Fruit fly (Drosophila melanogaster) whole organism, embryonic: Measurements from ENCODE around the gene lectin-24A.

ENCODE experiments used
- BEAF-32 ChIP-seq: fragments of 200-800 bp; sonication (Bioruptor generic); optimal IDR thresholded peaks from 3 replicates; lab custom pipeline; 2017; ENCODE audit warnings: missing biosample characterization, missing genetic modification characterization, mild to moderate bottlenecking, moderate library complexity, missing genetic modification reagents
- BtbVII ChIP-seq: fragments of 200-800 bp; sonication (Bioruptor generic); optimal IDR thresholded peaks from 3 replicates; lab custom pipeline; 2017; ENCODE audit warnings: missing biosample characterization, mild to moderate bottlenecking, missing genetic modification characterization
- CG10565 ChIP-seq: fragments of 200-800 bp; sonication (Bioruptor generic); optimal IDR thresholded peaks from 3 replicates; lab custom pipeline; 2016; ENCODE audit warnings: missing biosample characterization, mild to moderate bottlenecking, missing genetic modification characterization
- CG11504 ChIP-seq: fragments of 200-800 bp; sonication (Bioruptor generic); optimal IDR thresholded peaks from 3 replicates; lab custom pipeline; 2019; ENCODE audit warnings: missing biosample characterization, mild to moderate bottlenecking, missing genetic modification characterization, moderate library complexity
- CG12744 ChIP-seq: fragments of 200-800 bp; sonication (Bioruptor generic); optimal IDR thresholded peaks from 2 replicates; lab custom pipeline; 2016; ENCODE audit warnings: missing biosample characterization, missing genetic modification characterization
- CG13894 ChIP-seq: fragments of 200-800 bp; sonication (Bioruptor generic); optimal IDR thresholded peaks from 3 replicates; lab custom pipeline; 2018; ENCODE audit warnings: missing biosample characterization, mild to moderate bottlenecking, missing genetic modification characterization, moderate library complexity
- CG15011 ChIP-seq: fragments of 200-800 bp; sonication (Bioruptor generic); optimal IDR thresholded peaks from 3 replicates; lab custom pipeline; 2018; ENCODE audit warnings: missing biosample characterization, mild to moderate bottlenecking, missing genetic modification characterization
- CG15073 ChIP-seq: fragments of 200-800 bp; sonication (Bioruptor generic); optimal IDR thresholded peaks from 2 replicates; lab custom pipeline; 2016; ENCODE audit warnings: missing biosample characterization, missing genetic modification characterization
- CG15479 ChIP-seq: fragments of 200-800 bp; sonication (Bioruptor generic); optimal IDR thresholded peaks from 3 replicates; lab custom pipeline; 2019; ENCODE audit warnings: missing biosample characterization, mild to moderate bottlenecking, missing genetic modification characterization, moderate library complexity
- CG1602 ChIP-seq: fragments of 200-800 bp; sonication (Bioruptor generic); optimal IDR thresholded peaks from 3 replicates; lab custom pipeline; 2016; ENCODE audit warnings: missing biosample characterization, missing genetic modification characterization
- CG2120 ChIP-seq: fragments of 200-800 bp; sonication (Bioruptor generic); optimal IDR thresholded peaks from 3 replicates; lab custom pipeline; 2016; ENCODE audit warnings: missing biosample characterization, missing genetic modification characterization
- CG2129 ChIP-seq: fragments of 200-800 bp; sonication (Bioruptor generic); IDR thresholded peaks from 2 replicates; pipeline ENCODE4 v1.3.6; 2022; ENCODE audit warnings: missing biosample characterization, missing genetic modification characterization; ENCODE audit not compliant: partially characterized antibody
- CG2678 ChIP-seq: fragments of 200-800 bp; sonication (Bioruptor generic); optimal IDR thresholded peaks from 3 replicates; lab custom pipeline; 2019; ENCODE audit warnings: missing biosample characterization, mild to moderate bottlenecking, missing genetic modification characterization, moderate library complexity
- CG2875 ChIP-seq: fragments of 200-800 bp; sonication (Bioruptor generic); optimal IDR thresholded peaks from 2 replicates; lab custom pipeline; 2017; ENCODE audit warnings: missing biosample characterization, mild to moderate bottlenecking, missing genetic modification characterization, missing genetic modification reagents
- CG32772 ChIP-seq: fragments of 200-800 bp; sonication (Bioruptor generic); IDR thresholded peaks from 2 replicates; pipeline ENCODE4 v1.3.6; 2022; ENCODE audit warnings: missing biosample characterization, missing genetic modification characterization
- CG4328 ChIP-seq: fragments of 200-800 bp; sonication (Bioruptor generic); optimal IDR thresholded peaks from 3 replicates; lab custom pipeline; 2017; ENCODE audit warnings: missing biosample characterization, missing genetic modification reagents, missing genetic modification characterization
- CG4404 ChIP-seq: fragments of 200-800 bp; sonication (Bioruptor generic); IDR thresholded peaks from 2 replicates; pipeline ENCODE4 v1.3.6; 2022; ENCODE audit warnings: missing biosample characterization, missing genetic modification characterization
- CG7271 ChIP-seq: fragments of 200-800 bp; sonication (Bioruptor generic); optimal IDR thresholded peaks from 2 replicates; lab custom pipeline; 2018; ENCODE audit warnings: missing biosample characterization, mild to moderate bottlenecking, missing genetic modification characterization, moderate library complexity
- CG7745 ChIP-seq: fragments of 200-800 bp; sonication (Bioruptor generic); optimal IDR thresholded peaks from 2 replicates; lab custom pipeline; 2018; ENCODE audit warnings: missing biosample characterization, mild to moderate bottlenecking, missing genetic modification characterization, moderate library complexity
- CG7839 ChIP-seq: fragments of 200-800 bp; sonication (Bioruptor generic); optimal IDR thresholded peaks from 3 replicates; lab custom pipeline; 2018; ENCODE audit warnings: missing biosample characterization, mild to moderate bottlenecking, missing genetic modification characterization, moderate library complexity
- CG7987 ChIP-seq: fragments of 200-800 bp; sonication (Bioruptor generic); optimal IDR thresholded peaks from 2 replicates; lab custom pipeline; 2018; ENCODE audit warnings: missing biosample characterization, mild to moderate bottlenecking, missing genetic modification characterization, moderate library complexity
- CG8089 ChIP-seq: fragments of 200-800 bp; sonication (Bioruptor generic); optimal IDR thresholded peaks from 3 replicates; lab custom pipeline; 2016; ENCODE audit warnings: missing biosample characterization, missing genetic modification characterization
- Elba2 ChIP-seq: fragments of 200-800 bp; sonication (Bioruptor generic); optimal IDR thresholded peaks from 3 replicates; lab custom pipeline; 2016; ENCODE audit warnings: missing biosample characterization, missing genetic modification characterization
- Gug ChIP-seq: fragments of 200-800 bp; sonication (Bioruptor generic); IDR thresholded peaks from 4 replicates; pipeline ENCODE4 v1.3.6; 2022; ENCODE audit warnings: missing biosample characterization, missing genetic modification characterization
- HLH3B ChIP-seq: fragments of 200-800 bp; sonication (Bioruptor generic); IDR thresholded peaks from 2 replicates; pipeline ENCODE4 v1.3.6; 2022; ENCODE audit warnings: missing biosample characterization, missing genetic modification characterization
- Hsf ChIP-seq: fragments of 200-800 bp; sonication (Bioruptor generic); optimal IDR thresholded peaks from 3 replicates; lab custom pipeline; 2016; ENCODE audit warnings: missing biosample characterization, missing genetic modification characterization
- Jarid2 ChIP-seq: fragments of 200-800 bp; sonication (Bioruptor generic); optimal IDR thresholded peaks from 3 replicates; lab custom pipeline; 2017; ENCODE audit warnings: mild to moderate bottlenecking, missing biosample characterization, missing genetic modification reagents, missing genetic modification characterization
- NFAT ChIP-seq: fragments of 200-800 bp; sonication (Bioruptor generic); IDR thresholded peaks from 2 replicates; pipeline ENCODE4 v1.3.6; 2022; ENCODE audit warnings: missing biosample characterization, missing genetic modification characterization
- Sry-δ ChIP-seq: fragments of 200-800 bp; sonication (Bioruptor generic); optimal IDR thresholded peaks from 2 replicates; lab custom pipeline; 2016; ENCODE audit warnings: missing biosample characterization, missing genetic modification characterization
- Tbp ChIP-seq: fragments of >200 bp; optimal IDR thresholded peaks from 2 replicates; lab custom pipeline; 2018; ENCODE audit warnings: missing biosample characterization, missing genetic modification characterization
- ash1 ChIP-seq: fragments of 200-800 bp; sonication (Bioruptor generic); optimal IDR thresholded peaks from 2 replicates; lab custom pipeline; 2018; ENCODE audit warnings: missing biosample characterization, mild to moderate bottlenecking, missing genetic modification characterization
- bcd ChIP-seq: fragments of 200-800 bp; sonication (Bioruptor generic); optimal IDR thresholded peaks from 2 replicates; lab custom pipeline; 2017; ENCODE audit warnings: missing biosample characterization, mild to moderate bottlenecking, missing genetic modification characterization
- caup ChIP-seq: fragments of 200-800 bp; sonication (Bioruptor generic); optimal IDR thresholded peaks from 3 replicates; lab custom pipeline; 2017; ENCODE audit warnings: missing biosample characterization, mild to moderate bottlenecking, missing genetic modification characterization, moderate library complexity; ENCODE audit not compliant: severe bottlenecking
- crc ChIP-seq: fragments of 200-800 bp; sonication (Bioruptor generic); optimal IDR thresholded peaks from 2 replicates; lab custom pipeline; 2016; ENCODE audit warnings: missing biosample characterization, missing genetic modification characterization
- dmrt11E ChIP-seq: fragments of 200-800 bp; sonication (Bioruptor generic); optimal IDR thresholded peaks from 3 replicates; lab custom pipeline; 2018; ENCODE audit warnings: missing biosample characterization, mild to moderate bottlenecking, missing genetic modification characterization, moderate library complexity
- dysf ChIP-seq: fragments of 200-800 bp; sonication (Bioruptor generic); IDR thresholded peaks from 3 replicates; pipeline ENCODE4 v1.3.6; 2022; ENCODE audit warnings: missing biosample characterization, missing genetic modification characterization
- ems ChIP-seq: fragments of 200-800 bp; sonication (Bioruptor generic); optimal IDR thresholded peaks from 3 replicates; lab custom pipeline; 2016; ENCODE audit warnings: missing biosample characterization, missing genetic modification characterization
- fd64A ChIP-seq: fragments of 200-800 bp; sonication (Bioruptor generic); optimal IDR thresholded peaks from 3 replicates; lab custom pipeline; 2018; ENCODE audit warnings: missing biosample characterization, mild to moderate bottlenecking, missing genetic modification characterization
- gcm2 ChIP-seq: fragments of 200-800 bp; sonication (Bioruptor generic); optimal IDR thresholded peaks from 2 replicates; lab custom pipeline; 2016; ENCODE audit warnings: missing biosample characterization, missing genetic modification characterization
- gsb-n ChIP-seq: fragments of 200-800 bp; sonication (Bioruptor generic); optimal IDR thresholded peaks from 3 replicates; lab custom pipeline; 2018; ENCODE audit warnings: missing biosample characterization, mild to moderate bottlenecking, missing genetic modification characterization
- her ChIP-seq: fragments of 200-800 bp; sonication (Bioruptor generic); optimal IDR thresholded peaks from 2 replicates; lab custom pipeline; 2016; ENCODE audit warnings: missing biosample characterization, missing genetic modification characterization
- kay ChIP-seq: fragments of 200-800 bp; sonication (Bioruptor generic); optimal IDR thresholded peaks from 2 replicates; lab custom pipeline; 2016; ENCODE audit warnings: missing biosample characterization, missing genetic modification characterization
- pb ChIP-seq: fragments of 200-800 bp; sonication (Bioruptor generic); optimal IDR thresholded peaks from 3 replicates; lab custom pipeline; 2016; ENCODE audit warnings: missing biosample characterization, missing genetic modification characterization
- sima ChIP-seq: fragments of 200-800 bp; sonication (Bioruptor generic); optimal IDR thresholded peaks from 2 replicates; lab custom pipeline; 2016; ENCODE audit warnings: missing biosample characterization, missing genetic modification characterization
- sr ChIP-seq: fragments of 200-800 bp; sonication (Bioruptor generic); IDR thresholded peaks from 3 replicates; pipeline ENCODE4 v1.3.6; 2022; ENCODE audit warnings: missing biosample characterization, missing genetic modification characterization
- ssp ChIP-seq: fragments of 200-800 bp; sonication (Bioruptor generic); IDR thresholded peaks from 2 replicates; pipeline ENCODE4 v1.3.6; 2022; ENCODE audit warnings: missing biosample characterization, missing genetic modification characterization
- stwl ChIP-seq: fragments of 200-800 bp; sonication (Bioruptor generic); optimal IDR thresholded peaks from 3 replicates; lab custom pipeline; 2018; ENCODE audit warnings: missing biosample characterization, mild to moderate bottlenecking, missing genetic modification characterization, moderate library complexity
- tio ChIP-seq: fragments of 200-800 bp; sonication (Bioruptor generic); optimal IDR thresholded peaks from 2 replicates; lab custom pipeline; 2017; ENCODE audit warnings: missing biosample characterization, missing genetic modification characterization, inconsistent platforms
- trem ChIP-seq: fragments of 200-800 bp; optimal IDR thresholded peaks from 3 replicates; lab custom pipeline; 2019; ENCODE audit warnings: missing biosample characterization, mild to moderate bottlenecking, missing genetic modification characterization, moderate library complexity
- vfl ChIP-seq: fragments of 200-800 bp; sonication (Bioruptor generic); optimal IDR thresholded peaks from 2 replicates; lab custom pipeline; 2016; ENCODE audit warnings: missing biosample characterization, missing genetic modification characterization
- z ChIP-seq: fragments of 200-800 bp; sonication (Bioruptor generic); IDR thresholded peaks from 3 replicates; pipeline ENCODE4 v1.3.6; 2022; ENCODE audit warnings: missing biosample characterization, missing genetic modification characterization

Gene lectin-24A

DNA sequence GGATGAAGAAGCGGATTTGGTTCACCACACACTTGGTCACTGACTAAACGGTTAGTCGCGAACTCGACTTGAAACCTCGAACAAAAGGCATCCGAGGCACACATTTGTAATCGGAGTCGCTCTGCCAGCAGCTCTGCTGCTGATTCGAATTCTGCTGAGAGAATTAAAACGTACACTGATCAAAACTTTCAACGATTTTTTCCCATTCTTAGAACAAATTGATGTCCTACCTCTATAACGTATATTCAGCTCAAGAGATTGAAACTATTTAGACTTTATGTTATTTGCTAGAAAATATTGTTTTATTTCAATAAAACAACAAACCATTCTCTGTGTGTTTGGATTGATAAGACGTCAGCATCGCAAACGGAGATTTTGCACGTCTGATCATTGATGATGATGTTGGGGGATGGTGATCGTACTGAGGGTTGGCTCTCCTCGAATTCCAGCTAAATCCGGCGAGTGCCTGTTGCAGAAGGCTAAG lies 12.1 kb downstream of the lectin-24A start, which contains the start of gene CG31778 (continued):
- no peak for TF ChIP-seq Tbp (GFP tag; lab: Kevin White, UChicago)
- no peak for TF ChIP-seq caup (GFP tag; lab: Kevin White, UChicago)
- TF ChIP-seq CG15011 (GFP tag; lab: Kevin White, UChicago): no peak
- no peak for TF ChIP-seq HLH3B (GFP tag; lab: Robert Waterston, UW)
- TF ChIP-seq dysf (GFP tag; lab: Robert Waterston, UW): no peak; the same call in 2 of the 3 replicates
- TF ChIP-seq CG15479: no peak
- TF ChIP-seq CG15073 (GFP tag; lab: Kevin White, UChicago): no peak
- no peak for TF ChIP-seq ash1 (GFP tag; lab: Kevin White, UChicago)
- TF ChIP-seq dmrt11E: no peak
- TF ChIP-seq CG7271: no peak
- TF ChIP-seq CG2120: peak; percentile 56
- no peak for TF ChIP-seq Jarid2 (GFP tag; lab: Kevin White, UChicago)
- TF ChIP-seq BtbVII: no peak
- TF ChIP-seq sr (GFP tag; lab: Robert Waterston, UW): no peak
- TF ChIP-seq CG4328: no peak
- peak; percentile 41 for TF ChIP-seq CG2678 (tag; lab: Kevin White, UChicago)
- TF ChIP-seq pb: no peak
- TF ChIP-seq BEAF-32: no peak
- no peak for TF ChIP-seq kay (GFP tag; lab: Kevin White, UChicago)
- TF ChIP-seq CG13894 (tag; lab: Kevin White, UChicago): no peak
- no peak for TF ChIP-seq CG7987 (GFP tag; lab: Kevin White, UChicago)
- TF ChIP-seq CG4404 (GFP tag; lab: Robert Waterston, UW): no peak
- TF ChIP-seq ssp (GFP tag; lab: Robert Waterston, UW): no peak

DNA sequence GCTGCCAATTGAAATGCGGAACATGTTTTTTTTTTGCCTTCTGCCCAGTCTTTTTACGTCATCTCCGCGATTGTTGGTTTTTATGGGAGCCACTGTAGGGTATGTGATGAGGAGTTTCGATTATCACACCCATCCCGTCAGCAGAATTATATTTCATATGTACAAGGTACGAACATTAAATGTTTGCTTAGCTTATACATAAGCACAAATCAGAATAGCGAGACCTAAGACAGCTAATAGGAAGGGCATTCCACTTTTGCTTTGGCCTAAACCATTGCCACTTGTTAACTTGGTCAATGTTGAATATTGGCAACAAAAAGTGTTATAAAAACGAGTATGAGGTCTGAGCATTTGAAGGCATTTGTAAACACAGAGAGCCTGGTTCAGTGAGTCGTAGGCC lies 14.3 kb downstream of the lectin-24A start, which contains the start of gene CG2816:
Gene CG2816 (plus strand): TSS at position 400 of the 400 bp plus-strand sequence.
- TF ChIP-seq trem (tag; lab: Kevin White, UChicago) (no peak), z (GFP tag; lab: Robert Waterston, UW) (no peak), CG11504 (tag; lab: Kevin White, UChicago) (peak; percentile 55), Hsf (GFP tag; lab: Kevin White, UChicago) (peak; percentile 12), CG7745 (tag; lab: Kevin White, UChicago) (no peak), CG1602 (no peak), CG12744 (GFP tag; lab: Kevin White, UChicago) (peak; percentile 24), stwl (no peak), CG7839 (tag; lab: Kevin White, UChicago) (peak; percentile 71), CG32772 (peak; percentile 45; the same call in 1 of the 2 replicates), CG8089 (GFP tag; lab: Kevin White, UChicago) (peak; percentile 22), vfl (peak; percentile 89), CG15011 (GFP tag; lab: Kevin White, UChicago) (no peak), sima (GFP tag; lab: Kevin White, UChicago) (no peak), fd64A (GFP tag; lab: Kevin White, UChicago) (no peak), HLH3B (GFP tag; lab: Robert Waterston, UW) (peak; percentile 57), CG10565 (GFP tag; lab: Kevin White, UChicago) (no peak), gcm2 (GFP tag; lab: Kevin White, UChicago) (no peak), Elba2 (no peak), tio (GFP tag; lab: Kevin White, UChicago) (peak; percentile 36), CG2875 (GFP tag; lab: Kevin White, UChicago) (no peak), gsb-n (no peak), crc (peak; percentile 71), Gug (peak; percentile 54; the same call in 2 of the 4 replicates), bcd (peak; percentile 38), ems (peak; percentile 68), NFAT (GFP tag; lab: Robert Waterston, UW) (peak; percentile 68; the same call in 1 of the 2 replicates), her (GFP tag; lab: Kevin White, UChicago) (peak; percentile 84), CG2129 (GFP tag; lab: Robert Waterston, UW) (no peak), Sry-δ (GFP tag; lab: Kevin White, UChicago) (no peak)
